Worm (Caenorhabditis elegans) whole organism, mixed stage, embryonic: Measurements from ENCODE around the gene C17E7.4.

Experiments
- bed-3 ChIP-seq: fragments of 200-800 bp; sonication (Bioruptor generic); optimal IDR thresholded peaks from 3 replicates; lab custom pipeline; 2018; ENCODE audit warnings: mild to moderate bottlenecking, missing genetic modification characterization, moderate library complexity, missing compliant biosample characterization
- blmp-1 ChIP-seq: fragments of 150-350 bp; optimal IDR thresholded peaks from 2 replicates; lab custom pipeline; 2014; ENCODE audit warnings: missing biosample characterization, missing genetic modification characterization
- ceh-39 ChIP-seq: fragments of 150-350 bp; optimal IDR thresholded peaks from 2 replicates; lab custom pipeline; 2014; ENCODE audit warnings: missing biosample characterization, missing genetic modification characterization
- ceh-83 ChIP-seq: fragments of 200-800 bp; sonication (Bioruptor generic); optimal IDR thresholded peaks from 2 replicates; lab custom pipeline; 2018; ENCODE audit warnings: mild to moderate bottlenecking, missing genetic modification characterization, missing compliant biosample characterization
- ces-1 ChIP-seq: fragments of 150-350 bp; optimal IDR thresholded peaks from 2 replicates; lab custom pipeline; 2014; ENCODE audit warnings: missing biosample characterization, missing genetic modification reagents, missing genetic modification characterization
- cnd-1 ChIP-seq: fragments of 200-800 bp; sonication (Bioruptor generic); optimal IDR thresholded peaks from 2 replicates; lab custom pipeline; 2018; ENCODE audit warnings: mild to moderate bottlenecking, missing genetic modification characterization, missing compliant biosample characterization
- drap-1 ChIP-seq: fragments of 200-800 bp; sonication (Bioruptor generic); optimal IDR thresholded peaks from 3 replicates; lab custom pipeline; 2018; ENCODE audit warnings: mild to moderate bottlenecking, missing genetic modification characterization, missing compliant biosample characterization
- elt-1 ChIP-seq: sonication (generic microtip); optimal IDR thresholded peaks from 2 replicates; lab custom pipeline; 2017; ENCODE audit warnings: missing genetic modification characterization, mild to moderate bottlenecking, missing compliant biosample characterization, antibody characterized with exemption, moderate library complexity, borderline replicate concordance; ENCODE audit not compliant: insufficient read depth
- elt-3 ChIP-seq: fragments of 150-350 bp; optimal IDR thresholded peaks from 2 replicates; lab custom pipeline; 2014; ENCODE audit warnings: missing biosample characterization, missing genetic modification characterization
- flh-1 ChIP-seq: fragments of 200-800 bp; sonication (Bioruptor generic); optimal IDR thresholded peaks from 2 replicates; lab custom pipeline; 2018; ENCODE audit warnings: mild to moderate bottlenecking, missing genetic modification characterization, moderate library complexity, missing compliant biosample characterization
- ham-2 ChIP-seq: fragments of 200-800 bp; sonication (Bioruptor generic); optimal IDR thresholded peaks from 2 replicates; lab custom pipeline; 2018; ENCODE audit warnings: mild to moderate bottlenecking, missing genetic modification characterization, missing compliant biosample characterization
- hlh-1 ChIP-seq: fragments of 150-350 bp; optimal IDR thresholded peaks from 2 replicates; lab custom pipeline; 2014; ENCODE audit warnings: missing biosample characterization, missing genetic modification reagents, missing genetic modification characterization
- lin-13 ChIP-seq: fragments of 150-350 bp; optimal IDR thresholded peaks from 2 replicates; lab custom pipeline; 2014; ENCODE audit warnings: missing biosample characterization, missing genetic modification characterization
- lin-32 ChIP-seq: fragments of 200-800 bp; sonication (Bioruptor generic); optimal IDR thresholded peaks from 2 replicates; lab custom pipeline; 2018; ENCODE audit warnings: mild to moderate bottlenecking, missing genetic modification characterization, missing compliant biosample characterization
- lsy-2 ChIP-seq: fragments of 150-350 bp; optimal IDR thresholded peaks from 2 replicates; lab custom pipeline; 2014; ENCODE audit warnings: missing biosample characterization, missing genetic modification characterization
- mep-1 ChIP-seq: fragments of 150-350 bp; optimal IDR thresholded peaks from 2 replicates; lab custom pipeline; 2017; ENCODE audit warnings: missing biosample characterization, missing genetic modification reagents, missing genetic modification characterization, inconsistent platforms
- mls-2 ChIP-seq: sonication (generic microtip); optimal IDR thresholded peaks from 2 replicates; lab custom pipeline; 2016; ENCODE audit warnings: mild to moderate bottlenecking, missing genetic modification characterization, moderate library complexity, missing compliant biosample characterization
- nhr-12 ChIP-seq: fragments of 150-350 bp; optimal IDR thresholded peaks from 2 replicates; lab custom pipeline; 2014; ENCODE audit warnings: missing biosample characterization, missing genetic modification characterization
- nhr-2 ChIP-seq: fragments of 150-350 bp; optimal IDR thresholded peaks from 2 replicates; lab custom pipeline; 2014; ENCODE audit warnings: missing biosample characterization, missing genetic modification characterization
- nhr-237 ChIP-seq: fragments of 150-350 bp; optimal IDR thresholded peaks from 2 replicates; lab custom pipeline; 2014; ENCODE audit warnings: missing biosample characterization, missing genetic modification characterization
- nhr-28 ChIP-seq: fragments of 150-350 bp; optimal IDR thresholded peaks from 2 replicates; lab custom pipeline; 2014; ENCODE audit warnings: missing biosample characterization, missing genetic modification characterization
- nhr-76 ChIP-seq: sonication (generic microtip); optimal IDR thresholded peaks from 2 replicates; lab custom pipeline; 2017; ENCODE audit warnings: missing biosample characterization, missing genetic modification characterization
- pha-4 ChIP-seq: fragments of 150-350 bp; optimal IDR thresholded peaks from 2 replicates; lab custom pipeline; 2018; ENCODE audit warnings: missing biosample characterization, missing genetic modification reagents, missing genetic modification characterization
- snpc-4 ChIP-seq: fragments of 150-350 bp; optimal IDR thresholded peaks from 2 replicates; lab custom pipeline; 2014; ENCODE audit warnings: missing biosample characterization, missing genetic modification characterization
- sptf-1 ChIP-seq: sonication (generic microtip); optimal IDR thresholded peaks from 2 replicates; lab custom pipeline; 2017; ENCODE audit warnings: mild to moderate bottlenecking, missing genetic modification characterization, moderate library complexity, missing compliant biosample characterization
- tbx-8 ChIP-seq: fragments of 200-800 bp; sonication (Bioruptor generic); optimal IDR thresholded peaks from 2 replicates; lab custom pipeline; 2018; ENCODE audit warnings: mild to moderate bottlenecking, missing genetic modification characterization, moderate library complexity, missing compliant biosample characterization
- unc-120 ChIP-seq: sonication (generic microtip); optimal IDR thresholded peaks from 2 replicates; lab custom pipeline; 2017; ENCODE audit warnings: missing genetic modification characterization, missing compliant biosample characterization; ENCODE audit not compliant: poor library complexity, severe bottlenecking
- unc-39 ChIP-seq: fragments of 150-350 bp; optimal IDR thresholded peaks from 2 replicates; lab custom pipeline; 2014; ENCODE audit warnings: missing biosample characterization, missing genetic modification characterization
- unc-62 ChIP-seq: fragments of 150-350 bp; optimal IDR thresholded peaks from 2 replicates; lab custom pipeline; 2014; ENCODE audit warnings: missing biosample characterization, missing genetic modification reagents, missing genetic modification characterization
- zip-8 ChIP-seq: fragments of 150-350 bp; optimal IDR thresholded peaks from 2 replicates; lab custom pipeline; 2014; ENCODE audit warnings: missing biosample characterization, missing genetic modification characterization
- ztf-11 ChIP-seq: fragments of 150-350 bp; optimal IDR thresholded peaks from 2 replicates; lab custom pipeline; 2014; ENCODE audit warnings: missing biosample characterization, missing genetic modification characterization

C17E7.4 gene

DNA sequence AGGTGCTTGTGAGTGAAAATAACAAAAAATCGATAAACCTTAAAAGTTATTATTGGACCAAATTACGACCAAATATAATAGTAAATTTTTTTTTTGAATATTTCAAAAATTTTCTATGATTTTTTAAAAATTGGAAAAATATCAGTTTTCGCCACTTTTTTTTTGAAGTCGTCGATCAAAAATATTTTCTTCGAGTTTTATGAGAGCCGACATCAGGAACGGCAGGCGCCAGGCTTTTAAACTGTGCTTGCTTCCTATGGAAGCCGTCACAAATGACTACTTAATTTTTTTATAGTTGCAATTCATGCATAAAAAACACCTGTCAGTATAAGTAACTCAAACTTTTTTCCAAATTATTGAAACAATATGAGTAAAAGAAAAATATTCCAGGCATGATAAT is 10.8 kb downstream of the C17E7.4 start:
- TF ChIP-seq flh-1 (no peak), zip-8 (tag; lab: Kevin White, UChicago) (no peak), hlh-1 (tag; lab: Kevin White, UChicago) (no peak), ces-1 (GFP tag; lab: Kevin White, UChicago) (no peak), unc-120 (no peak), elt-1 (tag; lab: Kevin White, UChicago) (no peak), nhr-2 (tag; lab: Kevin White, UChicago) (no peak)

DNA sequence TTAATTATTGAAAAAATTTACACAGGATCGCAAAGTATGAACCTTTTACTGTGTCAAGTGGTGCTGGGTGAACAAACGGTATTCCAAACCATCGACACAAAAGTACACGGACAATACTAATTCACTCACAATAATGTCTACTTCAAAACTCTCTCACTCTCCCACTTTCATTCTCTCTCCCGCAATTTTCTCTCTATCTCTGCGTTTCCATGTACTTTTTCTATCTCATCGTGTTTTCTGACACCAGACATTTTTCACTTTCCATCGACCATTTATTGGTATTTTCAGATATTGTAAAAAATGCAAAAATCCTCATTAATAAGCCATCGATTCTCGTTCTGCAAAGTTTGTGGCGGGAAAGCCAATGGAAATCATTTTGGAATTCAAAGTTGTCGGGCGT is 13.2 kb downstream of the C17E7.4 start, which contains the start of gene nhr-156:
Gene nhr-156, plus strand, starts transcription at position 266 of the 400 bp plus-strand sequence.
- TF ChIP-seq ham-2 (GFP tag; lab: Kevin White, UChicago) (no peak), blmp-1 (no peak), zip-8 (tag; lab: Kevin White, UChicago) (no peak), ceh-39 (no peak), mep-1 (tag; lab: Kevin White, UChicago) (no peak), nhr-76 (no peak)
- TF ChIP-seq, all 35 proteins: peak for 0

DNA sequence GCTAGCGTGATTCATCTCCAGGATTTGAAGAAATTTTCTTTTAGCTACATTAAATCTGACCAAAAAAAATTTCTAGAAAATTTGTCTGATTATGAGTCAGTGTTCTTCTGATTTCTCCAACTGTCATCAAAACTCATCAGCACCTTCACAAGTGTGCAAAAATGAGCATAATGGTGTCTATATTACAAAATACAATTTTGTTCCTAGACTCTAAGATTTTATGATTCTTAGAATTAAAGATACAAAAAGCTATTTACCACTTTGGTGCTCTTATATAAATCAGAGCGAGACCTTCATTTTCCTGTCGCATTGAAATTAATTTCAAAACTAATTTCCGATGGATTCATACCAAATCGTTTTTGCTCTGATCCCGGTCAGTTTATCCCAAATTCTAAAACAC is 19.8 kb downstream of the C17E7.4 start, which contains the start of gene srx-68:
Gene srx-68, plus strand, starts transcription at position 301 of the 400 bp plus-strand sequence.
- no peak for TF ChIP-seq lin-13
- no peak for TF ChIP-seq mep-1 (tag; lab: Kevin White, UChicago)
- TF ChIP-seq drap-1 (GFP tag; lab: Kevin White, UChicago), result no peak
- TF ChIP-seq unc-120, result no peak
- TF ChIP-seq blmp-1, result no peak
- TF ChIP-seq lin-32 (GFP tag; lab: Kevin White, UChicago), result no peak
- no peak for TF ChIP-seq unc-62
- TF ChIP-seq hlh-1 (tag; lab: Kevin White, UChicago), result no peak
- TF ChIP-seq elt-3 (tag; lab: Kevin White, UChicago), result no peak
- no peak for TF ChIP-seq sptf-1 (tag; lab: Kevin White, UChicago)
- TF ChIP-seq nhr-237 (tag; lab: Kevin White, UChicago), result no peak
- TF ChIP-seq elt-1 (tag; lab: Kevin White, UChicago), result no peak
- no peak for TF ChIP-seq pha-4
- no peak for TF ChIP-seq nhr-2 (tag; lab: Kevin White, UChicago)
- TF ChIP-seq mls-2 (tag; lab: Kevin White, UChicago), result no peak
- TF ChIP-seq flh-1, result no peak

DNA sequence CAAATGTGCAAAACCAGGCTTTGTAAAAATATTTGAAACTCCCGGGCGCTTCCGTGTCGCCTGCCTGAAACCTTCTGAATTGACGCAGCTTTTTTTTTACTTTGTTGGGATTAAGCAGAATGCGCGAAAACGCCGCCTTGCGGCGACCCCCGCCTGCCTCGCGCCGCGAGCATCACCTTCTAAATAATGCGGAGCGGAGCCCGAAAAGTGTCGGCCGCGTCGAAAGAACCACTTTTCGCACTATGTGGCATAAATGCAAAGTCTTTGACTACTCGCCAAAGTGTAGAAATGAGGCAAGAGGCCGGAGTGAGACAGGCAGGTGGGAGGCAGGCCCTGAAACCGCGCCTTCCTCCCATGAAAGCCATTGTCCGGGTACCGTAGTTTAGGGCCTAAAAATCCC is 20.5 kb downstream of the C17E7.4 start:
- TF ChIP-seq ceh-83 (no peak), unc-62 (no peak), lsy-2 (tag; lab: Kevin White, UChicago) (no peak), unc-120 (no peak), drap-1 (GFP tag; lab: Kevin White, UChicago) (no peak), nhr-2 (tag; lab: Kevin White, UChicago) (no peak), lin-32 (GFP tag; lab: Kevin White, UChicago) (no peak), ztf-11 (tag; lab: Kevin White, UChicago) (no peak), sptf-1 (tag; lab: Kevin White, UChicago) (no peak), nhr-28 (tag; lab: Kevin White, UChicago) (no peak), nhr-237 (tag; lab: Kevin White, UChicago) (no peak)
- TF ChIP-seq, all 35 proteins: peak for 0

DNA sequence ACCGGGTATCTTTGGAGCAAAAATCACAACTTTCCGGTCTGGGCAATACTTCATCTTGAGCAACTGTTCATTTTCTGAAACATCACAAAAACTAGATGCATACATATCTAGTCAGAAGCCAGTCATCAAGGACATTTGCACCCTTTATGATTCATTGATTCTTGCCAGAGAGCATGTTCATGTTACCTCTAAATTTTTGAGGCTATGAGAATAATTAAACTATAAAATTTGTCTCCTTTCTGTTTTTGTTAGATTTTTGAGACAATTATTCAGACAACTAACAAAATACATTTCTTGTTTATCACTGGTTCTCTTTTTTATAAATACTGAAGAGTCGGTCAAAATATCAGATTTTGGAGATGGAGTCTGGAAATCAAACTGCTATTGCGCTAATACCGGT is 23.8 kb downstream of the C17E7.4 start, which contains the start of gene srx-67:
Gene srx-67, plus strand, starts transcription at position 301 of the 400 bp plus-strand sequence.
- no peak for TF ChIP-seq ceh-83
- no peak for TF ChIP-seq cnd-1 (tag; lab: Kevin White, UChicago)
- no peak for TF ChIP-seq flh-1
- no peak for TF ChIP-seq mep-1 (tag; lab: Kevin White, UChicago)

DNA sequence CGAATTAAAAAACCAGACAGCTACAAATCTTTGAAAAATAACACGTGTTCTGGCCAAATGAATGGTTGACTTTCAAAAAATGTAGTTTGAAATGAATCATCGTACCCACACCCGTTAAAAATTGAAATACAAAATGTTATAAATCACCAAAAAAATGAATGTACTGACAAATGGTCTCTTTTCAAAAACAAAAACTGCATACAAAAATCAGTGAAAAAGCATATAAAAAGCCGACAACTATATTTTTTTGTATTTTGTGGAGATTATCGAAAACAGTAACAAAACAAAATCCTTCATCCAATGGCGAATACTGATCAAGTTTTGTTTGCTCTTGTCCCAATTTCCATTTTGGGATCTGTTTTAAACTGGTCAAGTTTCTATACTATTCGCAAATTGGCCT is 26.6 kb downstream of the C17E7.4 start, which contains the start of gene srx-66:
Gene srx-66, plus strand, starts transcription at position 301 of the 400 bp plus-strand sequence.
- TF ChIP-seq ceh-39, result no peak
- TF ChIP-seq drap-1 (GFP tag; lab: Kevin White, UChicago), result no peak
- TF ChIP-seq lin-32 (GFP tag; lab: Kevin White, UChicago), result no peak
- no peak for TF ChIP-seq nhr-237 (tag; lab: Kevin White, UChicago)
- TF ChIP-seq bed-3 (GFP tag; lab: Kevin White, UChicago), result no peak
- no peak for TF ChIP-seq tbx-8 (GFP tag; lab: Kevin White, UChicago)
- TF ChIP-seq nhr-28 (tag; lab: Kevin White, UChicago), result no peak
- no peak for TF ChIP-seq unc-120
- TF ChIP-seq snpc-4 (tag; lab: Kevin White, UChicago), result no peak
- TF ChIP-seq ces-1 (GFP tag; lab: Kevin White, UChicago), result no peak
- TF ChIP-seq unc-39 (tag; lab: Kevin White, UChicago), result no peak
- TF ChIP-seq mep-1 (tag; lab: Kevin White, UChicago), result no peak
- TF ChIP-seq zip-8 (tag; lab: Kevin White, UChicago), result no peak
- no peak for TF ChIP-seq nhr-2 (tag; lab: Kevin White, UChicago)
- TF ChIP-seq nhr-12 (tag; lab: Kevin White, UChicago), result no peak
